Worm (Caenorhabditis elegans): ENCODE data around the gene fbxb-50.

- TF ChIP-seq syd-9 (tag; optimal IDR thresholded peaks at IDR 0.05), result no peak
- TF ChIP-seq nfya-1 (tag; optimal IDR thresholded peaks at IDR 0.05), result no peak
These were observed 48.8 kb downstream of the fbxb-50 start for ce11 chrII:1605010-1605409.
